Fruit fly (Drosophila melanogaster): ENCODE measurements around the gene CG5466.

dm6 chr3R:20621805-20622286, 4.2 kb downstream of the CG5466 start, which contains the start of gene H:
- TF ChIP-seq kay (GFP tag; optimal IDR thresholded peaks at IDR 0.05), result no peak
- no peak for TF ChIP-seq otp (GFP tag; IDR thresholded peaks at IDR 0.05)
